Fruit fly (Drosophila melanogaster) whole organism, embryonic: ENCODE results near the gene Rab19.

Source experiments
- ATbp ChIP-seq: fragments of 200-800 bp; sonication (Bioruptor generic); optimal IDR thresholded peaks from 2 replicates; lab custom pipeline; 2017; ENCODE audit warnings: missing biosample characterization, mild to moderate bottlenecking, missing genetic modification characterization, missing genetic modification reagents
- C15 ChIP-seq: fragments of 200-800 bp; sonication (Bioruptor generic); IDR thresholded peaks from 3 replicates; pipeline ENCODE4 v1.3.6; 2022; ENCODE audit warnings: missing biosample characterization, missing genetic modification characterization
- CG10147 ChIP-seq: fragments of 200-800 bp; sonication (Bioruptor generic); optimal IDR thresholded peaks from 2 replicates; lab custom pipeline; 2019; ENCODE audit warnings: missing biosample characterization, mild to moderate bottlenecking, missing genetic modification characterization, moderate library complexity
- CG10321 ChIP-seq: fragments of 200-800 bp; sonication (Bioruptor generic); IDR thresholded peaks from 2 replicates; pipeline ENCODE4 v1.3.6; 2022; ENCODE audit warnings: missing biosample characterization, missing genetic modification characterization
- CG11247 ChIP-seq: fragments of 200-800 bp; sonication (Bioruptor generic); IDR thresholded peaks from 2 replicates; pipeline ENCODE4 v1.3.6; 2022; ENCODE audit warnings: missing biosample characterization, missing genetic modification characterization
- CG11504 ChIP-seq: fragments of 200-800 bp; sonication (Bioruptor generic); optimal IDR thresholded peaks from 3 replicates; lab custom pipeline; 2019; ENCODE audit warnings: missing biosample characterization, mild to moderate bottlenecking, missing genetic modification characterization, moderate library complexity
- CG13624 ChIP-seq: fragments of 200-800 bp; sonication (Bioruptor generic); optimal IDR thresholded peaks from 2 replicates; lab custom pipeline; 2016; ENCODE audit warnings: missing biosample characterization, missing genetic modification characterization
- CG14965 ChIP-seq: fragments of 200-800 bp; sonication (Bioruptor generic); optimal IDR thresholded peaks from 2 replicates; lab custom pipeline; 2016; ENCODE audit warnings: missing biosample characterization, missing genetic modification characterization, borderline replicate concordance
- CG1602 ChIP-seq: fragments of 200-800 bp; sonication (Bioruptor generic); optimal IDR thresholded peaks from 3 replicates; lab custom pipeline; 2016; ENCODE audit warnings: missing biosample characterization, missing genetic modification characterization
- CG17359 ChIP-seq: fragments of 200-800 bp; sonication (Bioruptor generic); optimal IDR thresholded peaks from 3 replicates; lab custom pipeline; 2018; ENCODE audit warnings: missing biosample characterization, mild to moderate bottlenecking, missing genetic modification characterization, moderate library complexity
- CG17912 ChIP-seq: fragments of 200-800 bp; sonication (Bioruptor generic); optimal IDR thresholded peaks from 2 replicates; lab custom pipeline; 2018; ENCODE audit warnings: missing biosample characterization, mild to moderate bottlenecking, missing genetic modification characterization
- CG2120 ChIP-seq: fragments of 200-800 bp; sonication (Bioruptor generic); optimal IDR thresholded peaks from 3 replicates; lab custom pipeline; 2016; ENCODE audit warnings: missing biosample characterization, missing genetic modification characterization
- CG4360 ChIP-seq: fragments of 200-800 bp; sonication (Bioruptor generic); IDR thresholded peaks from 2 replicates; pipeline ENCODE4 v1.3.6; 2022; ENCODE audit warnings: missing biosample characterization, missing genetic modification characterization
- CG4404 ChIP-seq: fragments of 200-800 bp; sonication (Bioruptor generic); IDR thresholded peaks from 2 replicates; pipeline ENCODE4 v1.3.6; 2022; ENCODE audit warnings: missing biosample characterization, missing genetic modification characterization
- CG6791 ChIP-seq: fragments of 200-800 bp; sonication (Bioruptor generic); IDR thresholded peaks from 3 replicates; pipeline ENCODE4 v1.3.6; 2022; ENCODE audit warnings: missing biosample characterization, missing genetic modification characterization; ENCODE audit not compliant: partially characterized antibody
- CG7839 ChIP-seq: fragments of 200-800 bp; sonication (Bioruptor generic); optimal IDR thresholded peaks from 3 replicates; lab custom pipeline; 2018; ENCODE audit warnings: missing biosample characterization, mild to moderate bottlenecking, missing genetic modification characterization, moderate library complexity
- Dll ChIP-seq: fragments of 200-800 bp; sonication (Bioruptor generic); IDR thresholded peaks from 4 replicates; pipeline ENCODE4 v1.3.6; 2022; ENCODE audit warnings: missing biosample characterization, missing genetic modification characterization; ENCODE audit not compliant: partially characterized antibody
- GATAe ChIP-seq: fragments of 200-800 bp; sonication (Bioruptor generic); conservative IDR thresholded peaks from 2 replicates; pipeline ENCODE4 v1.3.6; 2022; ENCODE audit warnings: missing biosample characterization, missing genetic modification characterization
- H2.0 ChIP-seq: fragments of 200-800 bp; sonication (Bioruptor generic); IDR thresholded peaks from 2 replicates; pipeline ENCODE4 v1.3.6; 2022; ENCODE audit warnings: missing biosample characterization, missing genetic modification characterization
- HLH4C ChIP-seq: fragments of 200-800 bp; sonication (Bioruptor generic); IDR thresholded peaks from 3 replicates; pipeline ENCODE4 v1.3.6; 2022; ENCODE audit warnings: missing biosample characterization, missing genetic modification characterization; ENCODE audit not compliant: partially characterized antibody
- Hr78 ChIP-seq, 2 experiments: fragments of 200-800 bp in 1 of 2; fragments of >200 bp in 1 of 2; sonication (Bioruptor generic) in 1 of 2; optimal IDR thresholded peaks; 2 replicates each; lab custom pipeline; 2017 to 2019; ENCODE audit warnings: missing biosample characterization in 2 of 2, missing genetic modification characterization in 2 of 2, mild to moderate bottlenecking in 1 of 2, moderate library complexity in 1 of 2
- Hsf ChIP-seq: fragments of 200-800 bp; sonication (Bioruptor generic); optimal IDR thresholded peaks from 3 replicates; lab custom pipeline; 2016; ENCODE audit warnings: missing biosample characterization, missing genetic modification characterization
- Kr ChIP-seq: fragments of 200-800 bp; sonication (Bioruptor generic); optimal IDR thresholded peaks from 2 replicates; lab custom pipeline; 2017; ENCODE audit warnings: missing biosample characterization, mild to moderate bottlenecking, missing genetic modification characterization
- Lhr ChIP-seq: fragments of 200-800 bp; sonication (Bioruptor generic); optimal IDR thresholded peaks from 3 replicates; lab custom pipeline; 2017; ENCODE audit warnings: mild to moderate bottlenecking, missing biosample characterization, missing genetic modification reagents, missing genetic modification characterization
- MESR4 ChIP-seq: fragments of 200-800 bp; sonication (Bioruptor generic); optimal IDR thresholded peaks from 2 replicates; lab custom pipeline; 2018; ENCODE audit warnings: missing biosample characterization, mild to moderate bottlenecking, missing genetic modification characterization, moderate library complexity
- Med ChIP-seq: fragments of 200-800 bp; sonication (Bioruptor generic); peaks from one replicate; lab custom pipeline; 2016; ENCODE audit warnings: missing biosample characterization, missing genetic modification characterization, mild to moderate bottlenecking, inconsistent platforms, moderate library complexity
- NfI ChIP-seq: fragments of 200-800 bp; sonication (Bioruptor generic); optimal IDR thresholded peaks from 3 replicates; lab custom pipeline; 2018; ENCODE audit warnings: missing biosample characterization, mild to moderate bottlenecking, missing genetic modification characterization, moderate library complexity
- Oli ChIP-seq: fragments of 200-800 bp; sonication (Bioruptor generic); optimal IDR thresholded peaks from 2 replicates; lab custom pipeline; 2018; ENCODE audit warnings: missing biosample characterization, mild to moderate bottlenecking, missing genetic modification characterization, moderate library complexity
- Ssrp ChIP-seq: fragments of 200-800 bp; sonication (Bioruptor generic); optimal IDR thresholded peaks from 2 replicates; lab custom pipeline; 2018; ENCODE audit warnings: missing biosample characterization, mild to moderate bottlenecking, missing genetic modification characterization, moderate library complexity
- Taf1 ChIP-seq: fragments of 200-800 bp; sonication (Bioruptor generic); IDR thresholded peaks from 2 replicates; pipeline ENCODE4 v1.3.6; 2022; ENCODE audit warnings: missing biosample characterization, missing genetic modification characterization
- ase ChIP-seq: fragments of 200-800 bp; sonication (Bioruptor generic); IDR thresholded peaks from 3 replicates; pipeline ENCODE4 v1.3.6; 2022; ENCODE audit warnings: missing biosample characterization, missing genetic modification characterization
- cas ChIP-seq: fragments of 200-800 bp; sonication (Bioruptor generic); IDR thresholded peaks from 2 replicates; pipeline ENCODE4 v1.3.6; 2022; ENCODE audit warnings: missing biosample characterization, missing genetic modification characterization
- chm ChIP-seq: fragments of 200-800 bp; sonication (Bioruptor generic); IDR thresholded peaks from 2 replicates; pipeline ENCODE4 v1.3.6; 2022; ENCODE audit warnings: missing biosample characterization, missing genetic modification characterization
- crc ChIP-seq: fragments of 200-800 bp; sonication (Bioruptor generic); optimal IDR thresholded peaks from 2 replicates; lab custom pipeline; 2016; ENCODE audit warnings: missing biosample characterization, missing genetic modification characterization
- eve ChIP-seq, 2 experiments: fragments of >200 bp; optimal IDR thresholded peaks; 2 replicates each; lab custom pipeline; 2017; ENCODE audit warnings: missing biosample characterization in 2 of 2, missing genetic modification characterization in 2 of 2
- fd64A ChIP-seq: fragments of 200-800 bp; sonication (Bioruptor generic); optimal IDR thresholded peaks from 3 replicates; lab custom pipeline; 2018; ENCODE audit warnings: missing biosample characterization, mild to moderate bottlenecking, missing genetic modification characterization
- gce ChIP-seq: fragments of 200-800 bp; sonication (Bioruptor generic); IDR thresholded peaks from 3 replicates; pipeline ENCODE4 v1.3.6; 2022; ENCODE audit warnings: missing biosample characterization, missing genetic modification characterization
- jing ChIP-seq: fragments of 200-800 bp; sonication (Bioruptor generic); optimal IDR thresholded peaks from 2 replicates; lab custom pipeline; 2018; ENCODE audit warnings: missing biosample characterization, mild to moderate bottlenecking, missing genetic modification characterization
- lov ChIP-seq, 2 experiments: fragments of 200-800 bp in 1 of 2; fragments of >200 bp in 1 of 2; sonication (Bioruptor generic) in 1 of 2; IDR thresholded peaks in 1 of 2; optimal IDR thresholded peaks in 1 of 2; 2 replicates in 1 of 2; 3 replicates in 1 of 2; pipeline versions ENCODE4 v1.3.6 to Lab custom; 2017 to 2022; ENCODE audit warnings: missing biosample characterization in 1 of 2, missing genetic modification characterization in 1 of 2
- pita ChIP-seq: fragments of 200-800 bp; sonication (Bioruptor generic); optimal IDR thresholded peaks from 2 replicates; lab custom pipeline; 2017; ENCODE audit warnings: missing biosample characterization, mild to moderate bottlenecking, missing genetic modification characterization
- ro ChIP-seq: fragments of 200-800 bp; sonication (Bioruptor generic); IDR thresholded peaks from 2 replicates; pipeline ENCODE4 v1.3.6; 2022; ENCODE audit warnings: missing biosample characterization, missing genetic modification characterization
- seq ChIP-seq: fragments of 200-800 bp; sonication (Bioruptor generic); IDR thresholded peaks from 2 replicates; pipeline ENCODE4 v1.3.6; 2022; ENCODE audit warnings: missing biosample characterization, missing genetic modification characterization
- sna ChIP-seq: fragments of 200-800 bp; sonication (Bioruptor generic); IDR thresholded peaks from 2 replicates; pipeline ENCODE4 v1.3.6; 2022; ENCODE audit warnings: missing biosample characterization, missing genetic modification characterization; ENCODE audit not compliant: partially characterized antibody
- ssp ChIP-seq: fragments of 200-800 bp; sonication (Bioruptor generic); IDR thresholded peaks from 2 replicates; pipeline ENCODE4 v1.3.6; 2022; ENCODE audit warnings: missing biosample characterization, missing genetic modification characterization
- stc ChIP-seq: fragments of 200-800 bp; sonication (Bioruptor generic); IDR thresholded peaks from 2 replicates; pipeline ENCODE4 v1.3.6; 2022; ENCODE audit warnings: missing biosample characterization, missing genetic modification characterization
- tap ChIP-seq: fragments of 200-800 bp; optimal IDR thresholded peaks from 3 replicates; lab custom pipeline; 2019; ENCODE audit warnings: missing biosample characterization, mild to moderate bottlenecking, missing genetic modification characterization, moderate library complexity
- tgo ChIP-seq: fragments of 200-800 bp; sonication (Bioruptor generic); IDR thresholded peaks from 3 replicates; pipeline ENCODE4 v1.3.6; 2022; ENCODE audit warnings: missing biosample characterization, missing genetic modification characterization
- tup ChIP-seq: fragments of 200-800 bp; sonication (Bioruptor generic); optimal IDR thresholded peaks from 2 replicates; lab custom pipeline; 2016; ENCODE audit warnings: missing biosample characterization, mild to moderate bottlenecking, missing genetic modification characterization, moderate library complexity
- usp ChIP-seq: fragments of >200 bp; optimal IDR thresholded peaks from 2 replicates; lab custom pipeline; 2017; ENCODE audit warnings: missing biosample characterization, missing genetic modification characterization
- vfl ChIP-seq: fragments of 200-800 bp; sonication (Bioruptor generic); optimal IDR thresholded peaks from 2 replicates; lab custom pipeline; 2016; ENCODE audit warnings: missing biosample characterization, missing genetic modification characterization
- wek ChIP-seq: fragments of 200-800 bp; sonication (Bioruptor generic); optimal IDR thresholded peaks from 3 replicates; lab custom pipeline; 2018; ENCODE audit warnings: missing biosample characterization, mild to moderate bottlenecking, missing genetic modification characterization, moderate library complexity

Rab19 gene

DNA sequence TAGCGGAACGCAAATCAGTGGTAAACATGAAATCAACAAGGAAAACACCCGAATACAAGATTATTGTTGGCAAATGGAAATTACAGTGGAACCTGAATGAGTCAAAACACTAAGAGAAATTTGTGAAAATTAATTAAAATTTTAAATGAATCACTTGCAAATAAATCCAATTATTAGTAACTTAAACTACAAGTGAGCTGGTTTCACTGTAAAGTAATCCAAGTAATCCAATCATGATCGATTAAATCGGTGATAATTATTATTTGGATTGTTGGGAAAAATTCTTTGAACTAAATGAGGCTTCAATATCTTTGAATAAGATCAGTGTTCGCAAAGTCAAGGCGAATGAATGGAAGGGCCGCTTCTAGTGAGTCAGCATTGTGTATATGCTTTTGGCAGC lies 8.4 kb upstream of the Rab19 start (continued):
- TF ChIP-seq CG11504 (tag; lab: Kevin White, UChicago) (peak; percentile 36), tap (peak; percentile 5), CG4404 (GFP tag; lab: Robert Waterston, UW) (no peak), Hsf (GFP tag; lab: Kevin White, UChicago) (peak; percentile 31), CG14965 (GFP tag; lab: Kevin White, UChicago) (no peak), CG10147 (GFP tag; lab: Kevin White, UChicago) (no peak), ssp (no peak), CG7839 (tag; lab: Kevin White, UChicago) (peak; percentile 37), chm (GFP tag; lab: Robert Waterston, UW) (no peak), Kr (GFP tag; lab: Kevin White, UChicago) (no peak), CG17359 (tag; lab: Kevin White, UChicago) (no peak), fd64A (GFP tag; lab: Kevin White, UChicago) (no peak), NfI (GFP tag; lab: Kevin White, UChicago) (peak; percentile 33), usp (GFP tag; lab: Kevin White, UChicago) (no peak), eve (GFP tag; optimal IDR thresholded peaks at IDR 0.05; lab: Kevin White, UChicago) (peak in 1 of 2 experiments; percentile 26), crc (GFP tag; lab: Kevin White, UChicago) (no peak), ATbp (GFP tag; lab: Kevin White, UChicago) (no peak), H2.0 (GFP tag; lab: Robert Waterston, UW) (0 out of 2 replicates have a peak, but pooled peaks have one; percentile 34), cas (GFP tag; lab: Robert Waterston, UW) (no peak), lov (optimal IDR thresholded peaks at IDR 0.05; lab: Kevin White, UChicago) (no peak), lov (GFP tag; IDR thresholded peaks at IDR 0.05; lab: Robert Waterston, UW) (no peak), pita (GFP tag; lab: Kevin White, UChicago) (no peak), Dll (GFP tag; lab: Robert Waterston, UW) (no peak), C15 (no peak), Taf1 (GFP tag; lab: Robert Waterston, UW) (no peak), CG4360 (GFP tag; lab: Robert Waterston, UW) (no peak), GATAe (GFP tag; lab: Robert Waterston, UW) (no peak), tgo (GFP tag; lab: Robert Waterston, UW) (no peak), CG17912 (GFP tag; lab: Kevin White, UChicago) (no peak), jing (no peak), Lhr (GFP tag; lab: Kevin White, UChicago) (no peak), stc (no peak), gce (GFP tag; lab: Robert Waterston, UW) (no peak), CG13624 (no peak), CG10321 (no peak), CG11247 (GFP tag; lab: Robert Waterston, UW) (no peak), Oli (tag; lab: Kevin White, UChicago) (peak; percentile 41), ase (GFP tag; lab: Robert Waterston, UW) (0 out of 3 replicates have a peak, but pooled peaks have one; percentile 19), wek (GFP tag; lab: Kevin White, UChicago) (no peak), sna (GFP tag; lab: Robert Waterston, UW) (no peak), vfl (no peak), Med (GFP tag; lab: Kevin White, UChicago) (peak; percentile 49), seq (GFP tag; lab: Robert Waterston, UW) (no peak), CG6791 (GFP tag; lab: Robert Waterston, UW) (no peak), tup (GFP tag; lab: Kevin White, UChicago) (no peak), Ssrp (tag; lab: Kevin White, UChicago) (no peak), MESR4 (GFP tag; lab: Kevin White, UChicago) (no peak), HLH4C (GFP tag; lab: Robert Waterston, UW) (no peak), CG1602 (GFP tag; lab: Kevin White, UChicago) (no peak), Hr78 (GFP tag; optimal IDR thresholded peaks at IDR 0.05; lab: Kevin White, UChicago) (no peak), ro (no peak), CG2120 (GFP tag; lab: Kevin White, UChicago) (peak; percentile 46)
